Fruit fly (Drosophila melanogaster): ENCODE data around the gene mtd.

mtd gene

dm6 chr3R:5281094-5281493 lies 69.1 kb downstream of the mtd start (continued):
- TF ChIP-seq CG1529 (GFP tag; optimal IDR thresholded peaks at IDR 0.05) (no peak), caup (GFP tag; optimal IDR thresholded peaks at IDR 0.05; ENCODE audit: severe bottlenecking) (no peak), CG9932 (GFP tag; IDR thresholded peaks at IDR 0.05) (peak; percentile 55), D19B (GFP tag; optimal IDR thresholded peaks at IDR 0.05) (peak; percentile 74), CG13624 (GFP tag; optimal IDR thresholded peaks at IDR 0.05) (no peak), repo (GFP tag; optimal IDR thresholded peaks at IDR 0.05) (no peak), seq (GFP tag; IDR thresholded peaks at IDR 0.05) (no peak), CG7357 (GFP tag; IDR thresholded peaks at IDR 0.05) (no peak), row (GFP tag; IDR thresholded peaks at IDR 0.05) (peak; percentile 48; the same call in 2 of the 3 replicates), sim (GFP tag; IDR thresholded peaks at IDR 0.05) (no peak), Hsf (GFP tag; optimal IDR thresholded peaks at IDR 0.05) (no peak), Gsc (GFP tag; IDR thresholded peaks at IDR 0.05) (no peak), CG7839 (tag; optimal IDR thresholded peaks at IDR 0.05) (no peak), usp (GFP tag; optimal IDR thresholded peaks at IDR 0.05) (no peak), NFAT (GFP tag; IDR thresholded peaks at IDR 0.05) (peak; percentile 62; the same call in 1 of the 2 replicates), psq (GFP tag; optimal IDR thresholded peaks at IDR 0.05) (peak; percentile 37), fd64A (GFP tag; optimal IDR thresholded peaks at IDR 0.05) (no peak), CG10274 (GFP tag; optimal IDR thresholded peaks at IDR 0.05) (no peak), CG31224 (GFP tag; IDR thresholded peaks at IDR 0.05) (peak; percentile 13; the same call in 1 of the 2 replicates), E2f2 (GFP tag; IDR thresholded peaks at IDR 0.05) (no peak), C15 (GFP tag; IDR thresholded peaks at IDR 0.05) (no peak), CG10209 (GFP tag; optimal IDR thresholded peaks at IDR 0.05) (no peak), Rfx (GFP tag; IDR thresholded peaks at IDR 0.05) (peak; percentile 54), Sox100B (GFP tag; optimal IDR thresholded peaks at IDR 0.05) (no peak), slbo (GFP tag; IDR thresholded peaks at IDR 0.05) (peak; percentile 20; the same call in 1 of the 2 replicates), CG15696 (tag; optimal IDR thresholded peaks at IDR 0.05) (no peak), CG12744 (GFP tag; optimal IDR thresholded peaks at IDR 0.05) (no peak), bcd (GFP tag; optimal IDR thresholded peaks at IDR 0.05) (no peak), CG16779 (GFP tag; IDR thresholded peaks at IDR 0.05) (no peak), schlank (tag; optimal IDR thresholded peaks at IDR 0.05) (no peak), CG7928 (GFP tag; optimal IDR thresholded peaks at IDR 0.05) (no peak), ranshi (GFP tag; IDR thresholded peaks at IDR 0.05) (no peak), cad (GFP tag; optimal IDR thresholded peaks at IDR 0.05) (no peak), ewg (GFP tag; optimal IDR thresholded peaks at IDR 0.05) (no peak), CkIIα-i1 (GFP tag; IDR thresholded peaks at IDR 0.05) (no peak), Atf3 (GFP tag; optimal IDR thresholded peaks at IDR 0.05) (no peak), aop (GFP tag; IDR thresholded peaks at IDR 0.05) (no peak), Neu2 (GFP tag; optimal IDR thresholded peaks at IDR 0.05; ENCODE audit: borderline replicate concordance) (no peak), CG2199 (GFP tag; IDR thresholded peaks at IDR 0.05) (no peak), CG10654 (GFP tag; optimal IDR thresholded peaks at IDR 0.05) (no peak), CG8290 (GFP tag; optimal IDR thresholded peaks at IDR 0.05) (no peak), CG8290 (tag; optimal IDR thresholded peaks at IDR 0.05) (peak in 1 of 2 experiments; percentile 12), lbe (GFP tag; optimal IDR thresholded peaks at IDR 0.05) (peak; percentile 64), zen (tag; optimal IDR thresholded peaks at IDR 0.05) (no peak), Trl (optimal IDR thresholded peaks at IDR 0.05) (peak; percentile 1 to 35), Trl (GFP tag; optimal IDR thresholded peaks at IDR 0.05) (no peak), Sox102F (GFP tag; optimal IDR thresholded peaks at IDR 0.05) (no peak), ERR (GFP tag; optimal IDR thresholded peaks at IDR 0.05) (no peak), sqz (GFP tag; optimal IDR thresholded peaks at IDR 0.05) (no peak), Dref (GFP tag; IDR thresholded peaks at IDR 0.05) (no peak), crc (GFP tag; optimal IDR thresholded peaks at IDR 0.05) (no peak), Atf6 (GFP tag; IDR thresholded peaks at IDR 0.05) (0 out of 2 replicates have a peak, but pooled peaks have one; percentile 37), CG9609 (GFP tag; optimal IDR thresholded peaks at IDR 0.05) (no peak), CG30020 (tag; optimal IDR thresholded peaks at IDR 0.05) (no peak)

Measured in whole organism, embryonic.